Fruit fly (Drosophila melanogaster): Measurements from ENCODE around the gene bigmax.

Gene bigmax

dm6 chr3R:27244742-27245400, 43.5 kb downstream of the bigmax start, which contains the start of gene CG18766 (continued):
- TF ChIP-seq trem (tag; optimal IDR thresholded peaks at IDR 0.05), result peak; percentile 47
- TF ChIP-seq ttk (GFP tag; IDR thresholded peaks at IDR 0.05), result no peak
- TF ChIP-seq Hr39 (optimal IDR thresholded peaks at IDR 0.05), result no peak
- peak; percentile 27; the same call in 1 of the 2 replicates for TF ChIP-seq Atf6 (GFP tag; IDR thresholded peaks at IDR 0.05)
- TF ChIP-seq CG3726 (GFP tag; IDR thresholded peaks at IDR 0.05), result no peak
- no peak for TF ChIP-seq Doc2 (GFP tag; IDR thresholded peaks at IDR 0.05)
- no peak for TF ChIP-seq CG7963 (GFP tag; IDR thresholded peaks at IDR 0.05; ENCODE audit: partially characterized antibody)
- no peak for TF ChIP-seq crc (GFP tag; optimal IDR thresholded peaks at IDR 0.05)
- TF ChIP-seq Ets97D (GFP tag; optimal IDR thresholded peaks at IDR 0.05), result peak; percentile 61
- TF ChIP-seq HLH3B (GFP tag; IDR thresholded peaks at IDR 0.05), result no peak
- no peak for TF ChIP-seq CG16815 (GFP tag; optimal IDR thresholded peaks at IDR 0.05)
- TF ChIP-seq Aef1 (GFP tag; IDR thresholded peaks at IDR 0.05), result 0 out of 3 replicates have a peak, but pooled peaks have one; percentile 21
- TF ChIP-seq Opbp (GFP tag; IDR thresholded peaks at IDR 0.05; ENCODE audit: partially characterized antibody), result peak; percentile 49; the same call in 2 of the 3 replicates
- peak; percentile 16 for TF ChIP-seq CG15696 (tag; optimal IDR thresholded peaks at IDR 0.05)
- TF ChIP-seq CG6791 (GFP tag; IDR thresholded peaks at IDR 0.05; ENCODE audit: partially characterized antibody), result peak; percentile 28; the same call in 1 of the 3 replicates
- no peak for TF ChIP-seq sc (optimal IDR thresholded peaks at IDR 0.05)
- TF ChIP-seq sc (GFP tag; optimal IDR thresholded peaks at IDR 0.05), result no peak
- peak; percentile 69 for TF ChIP-seq CG3847 (GFP tag; IDR thresholded peaks at IDR 0.05)
- TF ChIP-seq nom (GFP tag; optimal IDR thresholded peaks at IDR 0.05), result peak; percentile 71
- no peak for TF ChIP-seq kni (GFP tag; optimal IDR thresholded peaks at IDR 0.05)
- TF ChIP-seq Mes4 (GFP tag; optimal IDR thresholded peaks at IDR 0.05), result no peak
- TF ChIP-seq Hand (GFP tag; optimal IDR thresholded peaks at IDR 0.05), result no peak
- TF ChIP-seq CG10462 (GFP tag; optimal IDR thresholded peaks at IDR 0.05), result no peak
- TF ChIP-seq twi (tag; optimal IDR thresholded peaks at IDR 0.05), result peak; percentile 14
- TF ChIP-seq lbe (GFP tag; optimal IDR thresholded peaks at IDR 0.05), result no peak
- no peak for TF ChIP-seq CrebB (tag; optimal IDR thresholded peaks at IDR 0.05)
- TF ChIP-seq dpn (GFP tag; optimal IDR thresholded peaks at IDR 0.05), result peak in 1 of 2 experiments; percentile 10
- no peak for TF ChIP-seq CG11093 (GFP tag; IDR thresholded peaks at IDR 0.05)
- peak; percentile 65 for TF ChIP-seq HLHmδ (GFP tag; optimal IDR thresholded peaks at IDR 0.05)
- TF ChIP-seq Scr (GFP tag; IDR thresholded peaks at IDR 0.05; ENCODE audit: partially characterized antibody), result no peak
- no peak for TF ChIP-seq CG12391 (tag; optimal IDR thresholded peaks at IDR 0.05)
- no peak for TF ChIP-seq CkIIα-i1 (GFP tag; IDR thresholded peaks at IDR 0.05)
- TF ChIP-seq H15 (GFP tag; IDR thresholded peaks at IDR 0.05), result no peak
- no peak for TF ChIP-seq bsh (GFP tag; optimal IDR thresholded peaks at IDR 0.05)
- no peak for TF ChIP-seq ash1 (GFP tag; optimal IDR thresholded peaks at IDR 0.05)
- 0 out of 3 replicates have a peak, but pooled peaks have one; percentile 20 for TF ChIP-seq hb (GFP tag; IDR thresholded peaks at IDR 0.05; ENCODE audit: partially characterized antibody)
- TF ChIP-seq CG9437 (GFP tag; optimal IDR thresholded peaks at IDR 0.05), result peak; percentile 95
- TF ChIP-seq CG2875 (GFP tag; optimal IDR thresholded peaks at IDR 0.05), result no peak
- TF ChIP-seq da (GFP tag; optimal IDR thresholded peaks at IDR 0.05), result no peak
- TF ChIP-seq CG12659 (GFP tag; optimal IDR thresholded peaks at IDR 0.05), result peak; percentile 62
- no peak for TF ChIP-seq ems (GFP tag; optimal IDR thresholded peaks at IDR 0.05)
- no peak for TF ChIP-seq org-1 (GFP tag; optimal IDR thresholded peaks at IDR 0.05)
- no peak for TF ChIP-seq CG2129 (GFP tag; IDR thresholded peaks at IDR 0.05; ENCODE audit: partially characterized antibody)
- 0 out of 3 replicates have a peak, but pooled peaks have one; percentile 6 for TF ChIP-seq CG11456 (GFP tag; IDR thresholded peaks at IDR 0.05)
- TF ChIP-seq CG1647 (GFP tag; optimal IDR thresholded peaks at IDR 0.05), result no peak
- no peak for TF ChIP-seq CG7786 (GFP tag; optimal IDR thresholded peaks at IDR 0.05)
- TF ChIP-seq C15 (GFP tag; IDR thresholded peaks at IDR 0.05), result no peak
- TF ChIP-seq repo (GFP tag; optimal IDR thresholded peaks at IDR 0.05), result peak; percentile 9
- TF ChIP-seq CG14965 (GFP tag; optimal IDR thresholded peaks at IDR 0.05; ENCODE audit: borderline replicate concordance), result no peak
- no peak for TF ChIP-seq Nf-YA (GFP tag; IDR thresholded peaks at IDR 0.05)

Data from whole organism, embryonic.